Fruit fly (Drosophila melanogaster): Measurements from ENCODE around the gene CG34280.

dm6 chr3R:17410808-17411207, 7.3 kb upstream of the CG34280 start, which contains the start of gene CG5863:
- TF ChIP-seq Ets21C (GFP tag; optimal IDR thresholded peaks at IDR 0.05) (no peak), CG3032 (tag; optimal IDR thresholded peaks at IDR 0.05) (no peak), salr (GFP tag; optimal IDR thresholded peaks at IDR 0.05) (no peak), CG6808 (GFP tag; optimal IDR thresholded peaks at IDR 0.05) (no peak), Smox (GFP tag; optimal IDR thresholded peaks at IDR 0.05) (no peak), Hr39 (GFP tag; optimal IDR thresholded peaks at IDR 0.05) (no peak), Gug (GFP tag; IDR thresholded peaks at IDR 0.05) (no peak), CG6163 (GFP tag; IDR thresholded peaks at IDR 0.05) (no peak), CG15336 (GFP tag; IDR thresholded peaks at IDR 0.05) (no peak), Sox102F (GFP tag; optimal IDR thresholded peaks at IDR 0.05) (no peak)

Data from whole organism, prepupa.